Fruit fly (Drosophila melanogaster): ENCODE results near the gene hng3.

hng3 gene

dm6 chr3L:733845-734697, 21.2 kb downstream of the hng3 start (continued):
- TF ChIP-seq ssp (GFP tag; IDR thresholded peaks at IDR 0.05) (no peak), cato (GFP tag; optimal IDR thresholded peaks at IDR 0.05; ENCODE audit: borderline replicate concordance) (no peak), rib (GFP tag; IDR thresholded peaks at IDR 0.05) (no peak), Myb (GFP tag; optimal IDR thresholded peaks at IDR 0.05) (no peak), HLH3B (GFP tag; IDR thresholded peaks at IDR 0.05) (no peak), oc (tag; optimal IDR thresholded peaks at IDR 0.05) (peak; percentile 43), tio (GFP tag; optimal IDR thresholded peaks at IDR 0.05) (peak; percentile 22), CG5245 (GFP tag; optimal IDR thresholded peaks at IDR 0.05) (no peak), CG8765 (GFP tag; IDR thresholded peaks at IDR 0.05) (no peak), CG10543 (GFP tag; optimal IDR thresholded peaks at IDR 0.05) (peak; percentile 12), CG3726 (GFP tag; IDR thresholded peaks at IDR 0.05) (no peak), Sox100B (GFP tag; optimal IDR thresholded peaks at IDR 0.05) (peak; percentile 53), CG7745 (tag; optimal IDR thresholded peaks at IDR 0.05) (no peak), insv (GFP tag; optimal IDR thresholded peaks at IDR 0.05) (no peak), Stat92E (GFP tag; optimal IDR thresholded peaks at IDR 0.05) (no peak), CG12236 (GFP tag; optimal IDR thresholded peaks at IDR 0.05) (no peak), CG7928 (GFP tag; optimal IDR thresholded peaks at IDR 0.05) (no peak), Chrac-16 (GFP tag; optimal IDR thresholded peaks at IDR 0.05) (no peak), CG9797 (GFP tag; optimal IDR thresholded peaks at IDR 0.05) (no peak), Fer1 (GFP tag; optimal IDR thresholded peaks at IDR 0.05) (no peak), sisA (GFP tag; IDR thresholded peaks at IDR 0.05) (no peak), Abd-B (GFP tag; optimal IDR thresholded peaks at IDR 0.05) (no peak), CG13894 (tag; optimal IDR thresholded peaks at IDR 0.05) (peak; percentile 67), Asciz (GFP tag; optimal IDR thresholded peaks at IDR 0.05) (no peak), sens (GFP tag) (peak; percentile 83), mirr (GFP tag; optimal IDR thresholded peaks at IDR 0.05) (no peak), sna (GFP tag; IDR thresholded peaks at IDR 0.05; ENCODE audit: partially characterized antibody) (no peak), CG31365 (tag; optimal IDR thresholded peaks at IDR 0.05) (no peak), Nf-YC (tag; optimal IDR thresholded peaks at IDR 0.05) (no peak), Hr3 (GFP tag; optimal IDR thresholded peaks at IDR 0.05) (no peak), CG14860 (GFP tag; IDR thresholded peaks at IDR 0.05; ENCODE audit: partially characterized antibody) (no peak), phol (tag; optimal IDR thresholded peaks at IDR 0.05) (peak; percentile 24), lov (optimal IDR thresholded peaks at IDR 0.05) (no peak), lov (GFP tag; IDR thresholded peaks at IDR 0.05) (no peak), hbn (GFP tag; IDR thresholded peaks at IDR 0.05; ENCODE audit: partially characterized antibody) (no peak), sug (tag; optimal IDR thresholded peaks at IDR 0.05) (no peak), sr (GFP tag; IDR thresholded peaks at IDR 0.05) (no peak), HLH54F (GFP tag; optimal IDR thresholded peaks at IDR 0.05) (no peak), twi (tag; optimal IDR thresholded peaks at IDR 0.05) (no peak), odd (GFP tag; optimal IDR thresholded peaks at IDR 0.05) (no peak), CG33213 (GFP tag; optimal IDR thresholded peaks at IDR 0.05) (no peak), CG6765 (GFP tag; optimal IDR thresholded peaks at IDR 0.05) (peak; percentile 36), Meics (GFP tag; optimal IDR thresholded peaks at IDR 0.05) (peak; percentile 45), Poxn (GFP tag; IDR thresholded peaks at IDR 0.05) (no peak), lab (GFP tag; optimal IDR thresholded peaks at IDR 0.05) (no peak), ara (GFP tag; IDR thresholded peaks at IDR 0.05) (no peak), CG6791 (GFP tag; IDR thresholded peaks at IDR 0.05; ENCODE audit: partially characterized antibody) (no peak), lola (GFP tag; optimal IDR thresholded peaks at IDR 0.05) (no peak), ttk (GFP tag; IDR thresholded peaks at IDR 0.05) (no peak)

Measured in whole organism, embryonic.